Worm (Caenorhabditis elegans): ENCODE results near the gene F34D10.9.

DNA sequence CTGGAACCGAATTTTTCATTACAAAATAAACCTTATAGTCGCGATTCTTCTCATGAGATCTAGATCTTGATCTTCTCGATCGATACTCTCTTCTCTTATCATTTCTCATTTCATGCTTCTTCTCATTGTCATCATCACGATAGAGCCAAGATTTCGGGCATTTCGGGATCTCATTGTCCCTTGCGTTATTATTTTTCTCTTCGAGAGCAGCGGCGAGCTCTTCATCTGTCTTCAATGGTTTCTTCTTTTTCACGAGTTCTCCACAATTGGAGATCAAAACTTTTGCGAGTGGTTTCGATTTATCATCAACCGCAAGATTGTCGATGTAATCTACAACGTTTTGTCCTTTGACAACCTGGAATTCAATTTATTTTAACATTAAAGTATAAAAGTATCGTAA lies 31.1 kb downstream of the F34D10.9 start:
- no peak for TF ChIP-seq ceh-18 (tag; optimal IDR thresholded peaks at IDR 0.05)
- no peak for TF ChIP-seq ceh-48 (tag; optimal IDR thresholded peaks at IDR 0.05)
- TF ChIP-seq sox-2 (GFP tag; IDR thresholded peaks at IDR 0.05), result no peak
- no peak for TF ChIP-seq ztf-16 (tag; optimal IDR thresholded peaks at IDR 0.05)
- no peak for TF ChIP-seq hlh-30 (tag; optimal IDR thresholded peaks at IDR 0.05; ENCODE audit: insufficient read depth)
- TF ChIP-seq ahr-1 (tag; optimal IDR thresholded peaks at IDR 0.05), result no peak

All from whole organism, late embryonic.